Fruit fly (Drosophila melanogaster) whole organism, embryonic: Measurements from ENCODE around the gene Cortactin.

Experiments
- Atf6 ChIP-seq: fragments of 200-800 bp; sonication (Bioruptor generic); IDR thresholded peaks from 2 replicates; pipeline ENCODE4 v1.3.6; 2022; ENCODE audit warnings: missing biosample characterization, missing genetic modification characterization
- Awh ChIP-seq: fragments of 200-800 bp; sonication (Bioruptor generic); IDR thresholded peaks from 2 replicates; pipeline ENCODE4, ENCODE4 v1.3.6; 2022; ENCODE audit warnings: missing biosample characterization, missing genetic modification characterization
- Blimp-1 ChIP-seq: fragments of 200-800 bp; sonication (Bioruptor generic); optimal IDR thresholded peaks from 3 replicates; lab custom pipeline; 2018; ENCODE audit warnings: missing biosample characterization, missing genetic modification characterization, mild to moderate bottlenecking, moderate library complexity, missing genetic modification reagents
- CG10462 ChIP-seq: fragments of 200-800 bp; sonication (Bioruptor generic); optimal IDR thresholded peaks from 2 replicates; lab custom pipeline; 2016; ENCODE audit warnings: missing biosample characterization, missing genetic modification characterization
- CG10543 ChIP-seq: fragments of 200-800 bp; sonication (Bioruptor generic); optimal IDR thresholded peaks from 3 replicates; lab custom pipeline; 2017; ENCODE audit warnings: missing biosample characterization, mild to moderate bottlenecking, missing genetic modification characterization, moderate library complexity
- CG10654 ChIP-seq: fragments of 200-800 bp; sonication (Bioruptor generic); optimal IDR thresholded peaks from 2 replicates; lab custom pipeline; 2016; ENCODE audit warnings: missing biosample characterization, missing genetic modification characterization
- CG12104 ChIP-seq: fragments of 200-800 bp; sonication (Bioruptor generic); optimal IDR thresholded peaks from 3 replicates; lab custom pipeline; 2016; ENCODE audit warnings: missing biosample characterization, missing genetic modification characterization
- CG12299 ChIP-seq: fragments of 200-800 bp; sonication (Bioruptor generic); optimal IDR thresholded peaks from 2 replicates; lab custom pipeline; 2018; ENCODE audit warnings: missing biosample characterization, mild to moderate bottlenecking, missing genetic modification characterization
- CG13624 ChIP-seq: fragments of 200-800 bp; sonication (Bioruptor generic); optimal IDR thresholded peaks from 2 replicates; lab custom pipeline; 2016; ENCODE audit warnings: missing biosample characterization, missing genetic modification characterization
- CG14014 ChIP-seq: fragments of 200-800 bp; sonication (Bioruptor generic); IDR thresholded peaks from 2 replicates; pipeline ENCODE4 v1.3.6; 2022; ENCODE audit warnings: missing biosample characterization, missing genetic modification characterization
- CG15696 ChIP-seq: fragments of 200-800 bp; sonication (Bioruptor generic); optimal IDR thresholded peaks from 2 replicates; lab custom pipeline; 2019; ENCODE audit warnings: missing biosample characterization, mild to moderate bottlenecking, missing genetic modification characterization, moderate library complexity
- CG17612 ChIP-seq: fragments of 200-800 bp; sonication (Bioruptor generic); IDR thresholded peaks from 2 replicates; pipeline ENCODE4 v1.3.6; 2022; ENCODE audit warnings: missing biosample characterization, missing genetic modification characterization
- CG30403 ChIP-seq: fragments of 200-800 bp; sonication (Bioruptor generic); optimal IDR thresholded peaks from 3 replicates; lab custom pipeline; 2016; ENCODE audit warnings: missing biosample characterization, missing genetic modification characterization
- CG30431 ChIP-seq: fragments of 200-800 bp; sonication (Bioruptor generic); optimal IDR thresholded peaks from 2 replicates; lab custom pipeline; 2017; ENCODE audit warnings: missing biosample characterization, missing genetic modification characterization
- CG33213 ChIP-seq: fragments of 200-800 bp; sonication (Bioruptor generic); optimal IDR thresholded peaks from 3 replicates; lab custom pipeline; 2016; ENCODE audit warnings: missing biosample characterization, missing genetic modification characterization
- CG34422 ChIP-seq: fragments of 200-800 bp; sonication (Bioruptor generic); IDR thresholded peaks from 3 replicates; pipeline ENCODE4 v1.3.6; 2022; ENCODE audit warnings: missing biosample characterization, missing genetic modification characterization
- CG3847 ChIP-seq: fragments of 200-800 bp; sonication (Bioruptor generic); IDR thresholded peaks from 2 replicates; pipeline ENCODE4 v1.3.6; 2022; ENCODE audit warnings: missing biosample characterization, missing genetic modification characterization
- CG4820 ChIP-seq: fragments of 200-800 bp; sonication (Bioruptor generic); optimal IDR thresholded peaks from 3 replicates; lab custom pipeline; 2016; ENCODE audit warnings: missing biosample characterization, missing genetic modification characterization
- CG8388 ChIP-seq: fragments of 200-800 bp; sonication (Bioruptor generic); optimal IDR thresholded peaks from 2 replicates; lab custom pipeline; 2019; ENCODE audit warnings: missing biosample characterization, mild to moderate bottlenecking, missing genetic modification characterization, moderate library complexity
- Chrac-16 ChIP-seq: fragments of 200-800 bp; sonication (Bioruptor generic); optimal IDR thresholded peaks from 3 replicates; lab custom pipeline; 2016; ENCODE audit warnings: missing biosample characterization, missing genetic modification characterization
- Fer2 ChIP-seq: fragments of 200-800 bp; sonication (Bioruptor generic); optimal IDR thresholded peaks from 2 replicates; lab custom pipeline; 2018; ENCODE audit warnings: missing biosample characterization, mild to moderate bottlenecking, missing genetic modification characterization, moderate library complexity
- HLH54F ChIP-seq: fragments of 200-800 bp; sonication (Bioruptor generic); optimal IDR thresholded peaks from 3 replicates; lab custom pipeline; 2016; ENCODE audit warnings: missing biosample characterization, missing genetic modification characterization
- Hr3 ChIP-seq: fragments of 200-800 bp; sonication (Bioruptor generic); optimal IDR thresholded peaks from 3 replicates; lab custom pipeline; 2016; ENCODE audit warnings: missing biosample characterization, missing genetic modification characterization
- Hr78 ChIP-seq, 2 experiments: fragments of 200-800 bp in 1 of 2; fragments of >200 bp in 1 of 2; sonication (Bioruptor generic) in 1 of 2; optimal IDR thresholded peaks; 2 replicates each; lab custom pipeline; 2017 to 2019; ENCODE audit warnings: missing biosample characterization in 2 of 2, missing genetic modification characterization in 2 of 2, mild to moderate bottlenecking in 1 of 2, moderate library complexity in 1 of 2
- Hsf ChIP-seq: fragments of 200-800 bp; sonication (Bioruptor generic); optimal IDR thresholded peaks from 3 replicates; lab custom pipeline; 2016; ENCODE audit warnings: missing biosample characterization, missing genetic modification characterization
- MBD-R2 ChIP-seq: fragments of 200-800 bp; sonication (Bioruptor generic); IDR thresholded peaks from 2 replicates; pipeline ENCODE4 v1.3.6; 2022; ENCODE audit warnings: missing biosample characterization, missing genetic modification characterization
- Meics ChIP-seq: fragments of 200-800 bp; sonication (Bioruptor generic); optimal IDR thresholded peaks from 2 replicates; lab custom pipeline; 2017; ENCODE audit warnings: missing biosample characterization, mild to moderate bottlenecking, missing genetic modification characterization
- NFAT ChIP-seq: fragments of 200-800 bp; sonication (Bioruptor generic); IDR thresholded peaks from 2 replicates; pipeline ENCODE4 v1.3.6; 2022; ENCODE audit warnings: missing biosample characterization, missing genetic modification characterization
- Oaz ChIP-seq: fragments of 200-800 bp; sonication (Bioruptor generic); IDR thresholded peaks from 2 replicates; pipeline ENCODE4 v1.3.6; 2022; ENCODE audit warnings: missing biosample characterization, missing genetic modification characterization
- PHDP ChIP-seq: fragments of 200-800 bp; sonication (Bioruptor generic); optimal IDR thresholded peaks from 3 replicates; lab custom pipeline; 2018; ENCODE audit warnings: missing biosample characterization, mild to moderate bottlenecking, missing genetic modification characterization, moderate library complexity
- Ravus ChIP-seq: fragments of 200-800 bp; sonication (Bioruptor generic); IDR thresholded peaks from 2 replicates; pipeline ENCODE4 v1.3.6; 2022; ENCODE audit warnings: missing biosample characterization, missing genetic modification characterization
- Scr ChIP-seq: fragments of 200-800 bp; sonication (Bioruptor generic); IDR thresholded peaks from 2 replicates; pipeline ENCODE4 v1.3.6; 2022; ENCODE audit warnings: missing biosample characterization, missing genetic modification characterization; ENCODE audit not compliant: partially characterized antibody
- amos ChIP-seq: fragments of 200-800 bp; sonication (Bioruptor generic); IDR thresholded peaks from 2 replicates; pipeline ENCODE4 v1.3.6; 2022; ENCODE audit warnings: missing biosample characterization, missing genetic modification characterization; ENCODE audit not compliant: partially characterized antibody
- az2 ChIP-seq: fragments of 200-800 bp; sonication (Bioruptor generic); optimal IDR thresholded peaks from 3 replicates; lab custom pipeline; 2016; ENCODE audit warnings: missing biosample characterization, missing genetic modification characterization
- chm ChIP-seq: fragments of 200-800 bp; sonication (Bioruptor generic); IDR thresholded peaks from 2 replicates; pipeline ENCODE4 v1.3.6; 2022; ENCODE audit warnings: missing biosample characterization, missing genetic modification characterization
- corto ChIP-seq: fragments of 200-800 bp; sonication (Bioruptor generic); optimal IDR thresholded peaks from 2 replicates; lab custom pipeline; 2016; ENCODE audit warnings: missing biosample characterization, mild to moderate bottlenecking, missing genetic modification characterization, moderate library complexity
- fd3F ChIP-seq: fragments of 200-800 bp; sonication (Bioruptor generic); optimal IDR thresholded peaks from 2 replicates; lab custom pipeline; 2018; ENCODE audit warnings: missing biosample characterization, mild to moderate bottlenecking, missing genetic modification characterization, moderate library complexity
- ftz-f1 ChIP-seq: fragments of 200-800 bp; sonication (Bioruptor generic); optimal IDR thresholded peaks from 2 replicates; lab custom pipeline; 2016; ENCODE audit warnings: missing biosample characterization, missing genetic modification characterization
- grau ChIP-seq: fragments of 200-800 bp; optimal IDR thresholded peaks from 3 replicates; lab custom pipeline; 2019; ENCODE audit warnings: missing biosample characterization, mild to moderate bottlenecking, missing genetic modification characterization, moderate library complexity
- ind ChIP-seq: fragments of 200-800 bp; sonication (Bioruptor generic); optimal IDR thresholded peaks from 3 replicates; lab custom pipeline; 2016; ENCODE audit warnings: missing biosample characterization, missing genetic modification characterization
- lilli ChIP-seq: fragments of 200-800 bp; sonication (Bioruptor generic); optimal IDR thresholded peaks from 3 replicates; lab custom pipeline; 2016; ENCODE audit warnings: missing biosample characterization, missing genetic modification characterization
- lola ChIP-seq, 3 experiments: fragments of >200 bp in 2 of 3; fragments of 200-800 bp in 1 of 3; sonication (Bioruptor generic) in 1 of 3; optimal IDR thresholded peaks; 2 replicates each; lab custom pipeline; 2017 to 2019; ENCODE audit warnings: missing biosample characterization in 3 of 3, missing genetic modification characterization in 3 of 3, mild to moderate bottlenecking in 1 of 3, moderate library complexity in 1 of 3
- mam ChIP-seq: fragments of 200-800 bp; sonication (Bioruptor generic); optimal IDR thresholded peaks from 3 replicates; lab custom pipeline; 2016; ENCODE audit warnings: missing biosample characterization, missing genetic modification characterization
- mld ChIP-seq: fragments of 200-800 bp; sonication (Bioruptor generic); IDR thresholded peaks from 3 replicates; pipeline ENCODE4 v1.3.6; 2022; ENCODE audit warnings: missing biosample characterization, missing genetic modification characterization; ENCODE audit not compliant: partially characterized antibody
- nerfin-2 ChIP-seq: fragments of 200-800 bp; sonication (Bioruptor generic); IDR thresholded peaks from 2 replicates; pipeline ENCODE4 v1.3.6; 2022; ENCODE audit warnings: missing biosample characterization, missing genetic modification characterization; ENCODE audit not compliant: partially characterized antibody
- rib ChIP-seq: fragments of 200-800 bp; sonication (Bioruptor generic); IDR thresholded peaks from 2 replicates; pipeline ENCODE4 v1.3.6; 2022; ENCODE audit warnings: missing biosample characterization, missing genetic modification characterization
- sna ChIP-seq: fragments of 200-800 bp; sonication (Bioruptor generic); IDR thresholded peaks from 2 replicates; pipeline ENCODE4 v1.3.6; 2022; ENCODE audit warnings: missing biosample characterization, missing genetic modification characterization; ENCODE audit not compliant: partially characterized antibody
- sug ChIP-seq: fragments of 200-800 bp; optimal IDR thresholded peaks from 2 replicates; lab custom pipeline; 2019; ENCODE audit warnings: missing biosample characterization, mild to moderate bottlenecking, missing genetic modification characterization, moderate library complexity
- usp ChIP-seq: fragments of >200 bp; optimal IDR thresholded peaks from 2 replicates; lab custom pipeline; 2017; ENCODE audit warnings: missing biosample characterization, missing genetic modification characterization
- z ChIP-seq: fragments of 200-800 bp; sonication (Bioruptor generic); IDR thresholded peaks from 3 replicates; pipeline ENCODE4 v1.3.6; 2022; ENCODE audit warnings: missing biosample characterization, missing genetic modification characterization

The Cortactin gene

DNA sequence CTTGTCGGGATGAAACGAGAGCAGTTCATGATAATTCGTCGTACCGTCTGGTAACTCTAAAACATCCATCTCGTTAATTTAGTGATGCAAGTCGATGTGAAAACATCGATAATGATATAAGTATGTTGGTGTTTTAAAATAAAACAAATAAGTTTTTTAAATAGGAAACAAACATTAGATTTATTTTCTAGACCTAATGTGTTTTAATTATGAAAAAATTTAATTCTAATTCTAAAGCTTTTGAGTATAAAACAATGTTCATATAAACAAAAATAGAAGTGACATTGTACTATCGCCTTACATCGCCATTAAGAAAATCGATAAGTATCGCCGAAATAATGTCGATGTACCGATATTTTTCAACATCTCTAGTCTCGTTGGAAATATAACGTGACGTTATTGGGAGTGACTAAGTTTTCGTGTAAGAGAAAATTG, 46.8 kb upstream of the Cortactin start, which contains the start of gene Rab11 (continued):
- TF ChIP-seq ftz-f1 (no peak), CG10462 (GFP tag; lab: Kevin White, UChicago) (peak; percentile 2), CG12104 (peak; percentile 54), mld (GFP tag; lab: Robert Waterston, UW) (peak; percentile 77), amos (peak; percentile 91), Blimp-1 (GFP tag; lab: Kevin White, UChicago) (peak; percentile 41), Fer2 (tag; lab: Kevin White, UChicago) (peak; percentile 13), HLH54F (GFP tag; lab: Kevin White, UChicago) (peak; percentile 41), NFAT (GFP tag; lab: Robert Waterston, UW) (peak; percentile 43; the same call in 1 of the 2 replicates), sug (tag; lab: Kevin White, UChicago) (peak; percentile 71), Meics (GFP tag; lab: Kevin White, UChicago) (peak; percentile 21), MBD-R2 (GFP tag; lab: Robert Waterston, UW) (0 out of 2 replicates have a peak, but pooled peaks have one; percentile 15), CG10654 (GFP tag; lab: Kevin White, UChicago) (peak; percentile 9), Hr3 (GFP tag; lab: Kevin White, UChicago) (peak; percentile 57), CG12299 (tag; lab: Kevin White, UChicago) (peak; percentile 26), lola (GFP tag; optimal IDR thresholded peaks at IDR 0.05; lab: Kevin White, UChicago) (peak in 1 of 3 experiments; percentile 56), corto (peak; percentile 24), Atf6 (GFP tag; lab: Robert Waterston, UW) (peak; percentile 55; the same call in 1 of the 2 replicates), Scr (GFP tag; lab: Robert Waterston, UW) (peak; percentile 94), az2 (GFP tag; lab: Kevin White, UChicago) (peak; percentile 53), CG13624 (GFP tag; lab: Kevin White, UChicago) (peak; percentile 35), CG10543 (GFP tag; lab: Kevin White, UChicago) (peak; percentile 50), CG30403 (peak; percentile 75), CG14014 (0 out of 2 replicates have a peak, but pooled peaks have one; percentile 34), lilli (GFP tag; lab: Kevin White, UChicago) (peak; percentile 59), grau (tag; lab: Kevin White, UChicago) (peak; percentile 61), CG15696 (tag; lab: Kevin White, UChicago) (peak; percentile 57), rib (GFP tag; lab: Robert Waterston, UW) (no peak), chm (GFP tag; lab: Robert Waterston, UW) (no peak), Chrac-16 (GFP tag; lab: Kevin White, UChicago) (peak; percentile 35), sna (GFP tag; lab: Robert Waterston, UW) (peak; percentile 83), fd3F (peak; percentile 19), Ravus (GFP tag; lab: Robert Waterston, UW) (no peak), CG4820 (GFP tag; lab: Kevin White, UChicago) (peak; percentile 80), Hsf (GFP tag; lab: Kevin White, UChicago) (peak; percentile 60), CG30431 (GFP tag; lab: Kevin White, UChicago) (no peak), z (no peak), CG33213 (GFP tag; lab: Kevin White, UChicago) (peak; percentile 2), ind (GFP tag; lab: Kevin White, UChicago) (peak; percentile 53), CG8388 (GFP tag; lab: Kevin White, UChicago) (peak; percentile 21), PHDP (tag; lab: Kevin White, UChicago) (peak; percentile 34), usp (GFP tag; lab: Kevin White, UChicago) (no peak), CG3847 (GFP tag; lab: Robert Waterston, UW) (peak; percentile 67), CG17612 (GFP tag; lab: Robert Waterston, UW) (no peak), Oaz (0 out of 2 replicates have a peak, but pooled peaks have one; percentile 9), nerfin-2 (GFP tag; lab: Robert Waterston, UW) (peak; percentile 79), mam (peak; percentile 35), Hr78 (GFP tag; optimal IDR thresholded peaks at IDR 0.05; lab: Kevin White, UChicago) (no peak), CG34422 (GFP tag; lab: Robert Waterston, UW) (no peak), Awh (GFP tag; lab: Robert Waterston, UW) (no peak)
